Fruit fly (Drosophila melanogaster) whole organism, embryonic: Measurements from ENCODE around the gene CG46434.

Source experiments
- BtbVII ChIP-seq: fragments of 200-800 bp; sonication (Bioruptor generic); optimal IDR thresholded peaks from 3 replicates; lab custom pipeline; 2017; ENCODE audit warnings: missing biosample characterization, mild to moderate bottlenecking, missing genetic modification characterization
- CG10366 ChIP-seq: fragments of 200-800 bp; sonication (Bioruptor generic); IDR thresholded peaks from 2 replicates; pipeline ENCODE4 v1.3.6; 2022; ENCODE audit warnings: missing biosample characterization, missing genetic modification characterization
- CG10431 ChIP-seq: fragments of 200-800 bp; sonication (Bioruptor generic); optimal IDR thresholded peaks from 3 replicates; lab custom pipeline; 2018; ENCODE audit warnings: missing biosample characterization, mild to moderate bottlenecking, missing genetic modification characterization
- CG12659 ChIP-seq: fragments of 200-800 bp; sonication (Bioruptor generic); optimal IDR thresholded peaks from 3 replicates; lab custom pipeline; 2017; ENCODE audit warnings: mild to moderate bottlenecking, missing biosample characterization, missing genetic modification reagents, missing genetic modification characterization
- CG14860 ChIP-seq: fragments of 200-800 bp; sonication (Bioruptor generic); IDR thresholded peaks from 3 replicates; pipeline ENCODE4 v1.3.6; 2022; ENCODE audit warnings: missing biosample characterization, missing genetic modification characterization; ENCODE audit not compliant: partially characterized antibody
- CG15011 ChIP-seq: fragments of 200-800 bp; sonication (Bioruptor generic); optimal IDR thresholded peaks from 3 replicates; lab custom pipeline; 2018; ENCODE audit warnings: missing biosample characterization, mild to moderate bottlenecking, missing genetic modification characterization
- CG15269 ChIP-seq: fragments of 200-800 bp; sonication (Bioruptor generic); optimal IDR thresholded peaks from 2 replicates; lab custom pipeline; 2018; ENCODE audit warnings: missing biosample characterization, mild to moderate bottlenecking, missing genetic modification characterization, moderate library complexity
- CG17359 ChIP-seq: fragments of 200-800 bp; sonication (Bioruptor generic); optimal IDR thresholded peaks from 3 replicates; lab custom pipeline; 2018; ENCODE audit warnings: missing biosample characterization, mild to moderate bottlenecking, missing genetic modification characterization, moderate library complexity
- CG17385 ChIP-seq: fragments of 200-800 bp; sonication (Bioruptor generic); optimal IDR thresholded peaks from 3 replicates; lab custom pipeline; 2018; ENCODE audit warnings: missing biosample characterization, mild to moderate bottlenecking, missing genetic modification characterization
- CG1792 ChIP-seq: fragments of 200-800 bp; sonication (Bioruptor generic); optimal IDR thresholded peaks from 2 replicates; lab custom pipeline; 2016; ENCODE audit warnings: missing biosample characterization, missing genetic modification characterization
- CG18476 ChIP-seq: fragments of 200-800 bp; sonication (Bioruptor generic); optimal IDR thresholded peaks from 2 replicates; lab custom pipeline; 2016; ENCODE audit warnings: missing biosample characterization, mild to moderate bottlenecking, missing genetic modification characterization
- CG2120 ChIP-seq: fragments of 200-800 bp; sonication (Bioruptor generic); optimal IDR thresholded peaks from 3 replicates; lab custom pipeline; 2016; ENCODE audit warnings: missing biosample characterization, missing genetic modification characterization
- CG2129 ChIP-seq: fragments of 200-800 bp; sonication (Bioruptor generic); IDR thresholded peaks from 2 replicates; pipeline ENCODE4 v1.3.6; 2022; ENCODE audit warnings: missing biosample characterization, missing genetic modification characterization; ENCODE audit not compliant: partially characterized antibody
- CG31224 ChIP-seq: fragments of 200-800 bp; sonication (Bioruptor generic); IDR thresholded peaks from 2 replicates; pipeline ENCODE4 v1.3.6; 2022; ENCODE audit warnings: missing biosample characterization, missing genetic modification characterization
- CG4424 ChIP-seq: fragments of 200-800 bp; sonication (Bioruptor generic); optimal IDR thresholded peaks from 3 replicates; lab custom pipeline; 2016; ENCODE audit warnings: missing biosample characterization, missing genetic modification characterization
- CG5245 ChIP-seq: fragments of 200-800 bp; sonication (Bioruptor generic); optimal IDR thresholded peaks from 3 replicates; lab custom pipeline; 2016; ENCODE audit warnings: missing biosample characterization, missing genetic modification characterization
- CG7745 ChIP-seq: fragments of 200-800 bp; sonication (Bioruptor generic); optimal IDR thresholded peaks from 2 replicates; lab custom pipeline; 2018; ENCODE audit warnings: missing biosample characterization, mild to moderate bottlenecking, missing genetic modification characterization, moderate library complexity
- Dfd ChIP-seq, 2 experiments: fragments of >200 bp; optimal IDR thresholded peaks; 2 replicates each; lab custom pipeline; 2017; ENCODE audit warnings: missing biosample characterization in 2 of 2, missing genetic modification characterization in 2 of 2
- Dll ChIP-seq: fragments of 200-800 bp; sonication (Bioruptor generic); IDR thresholded peaks from 4 replicates; pipeline ENCODE4 v1.3.6; 2022; ENCODE audit warnings: missing biosample characterization, missing genetic modification characterization; ENCODE audit not compliant: partially characterized antibody
- E2f1 ChIP-seq: fragments of 200-800 bp; sonication (Bioruptor generic); IDR thresholded peaks from 2 replicates; pipeline ENCODE4 v1.3.6; 2022; ENCODE audit warnings: missing biosample characterization, missing genetic modification characterization
- Hr51 ChIP-seq, 2 experiments: fragments of 200-800 bp; sonication (Bioruptor generic); optimal IDR thresholded peaks; 2 replicates in 1 of 2; 3 replicates in 1 of 2; lab custom pipeline; 2016 to 2018; ENCODE audit warnings: missing biosample characterization in 2 of 2, missing genetic modification characterization in 2 of 2, mild to moderate bottlenecking in 1 of 2, moderate library complexity in 1 of 2
- Lim3 ChIP-seq: fragments of 200-800 bp; sonication (Bioruptor generic); IDR thresholded peaks from 2 replicates; pipeline ENCODE4 v1.3.6; 2022; ENCODE audit warnings: missing biosample characterization, missing genetic modification characterization
- Max ChIP-seq: fragments of 200-800 bp; sonication (Bioruptor generic); optimal IDR thresholded peaks from 2 replicates; lab custom pipeline; 2016; ENCODE audit warnings: missing biosample characterization, mild to moderate bottlenecking, missing genetic modification characterization
- Nf-YC ChIP-seq: fragments of 200-800 bp; optimal IDR thresholded peaks from 3 replicates; lab custom pipeline; 2019; ENCODE audit warnings: missing biosample characterization, mild to moderate bottlenecking, missing genetic modification characterization, moderate library complexity
- Six4 ChIP-seq: fragments of 200-800 bp; sonication (Bioruptor generic); optimal IDR thresholded peaks from 2 replicates; lab custom pipeline; 2016; ENCODE audit warnings: missing biosample characterization, missing genetic modification characterization
- Xbp1 ChIP-seq: fragments of 200-800 bp; sonication (Bioruptor generic); optimal IDR thresholded peaks from 3 replicates; lab custom pipeline; 2016; ENCODE audit warnings: missing biosample characterization, mild to moderate bottlenecking, missing genetic modification characterization
- YL-1 ChIP-seq: fragments of 200-800 bp; sonication (Bioruptor generic); optimal IDR thresholded peaks from 3 replicates; lab custom pipeline; 2017; ENCODE audit warnings: missing biosample characterization, mild to moderate bottlenecking, missing genetic modification characterization
- amos ChIP-seq: fragments of 200-800 bp; sonication (Bioruptor generic); IDR thresholded peaks from 2 replicates; pipeline ENCODE4 v1.3.6; 2022; ENCODE audit warnings: missing biosample characterization, missing genetic modification characterization; ENCODE audit not compliant: partially characterized antibody
- cato ChIP-seq: fragments of 200-800 bp; sonication (Bioruptor generic); optimal IDR thresholded peaks from 2 replicates; lab custom pipeline; 2016; ENCODE audit warnings: missing biosample characterization, missing genetic modification characterization, borderline replicate concordance
- crp ChIP-seq, 2 experiments: fragments of 200-800 bp; sonication (Bioruptor generic); optimal IDR thresholded peaks; 2 replicates in 1 of 2; 3 replicates in 1 of 2; lab custom pipeline; 2017; ENCODE audit warnings: missing biosample characterization in 2 of 2, missing genetic modification characterization in 2 of 2, mild to moderate bottlenecking in 1 of 2, moderate library complexity in 1 of 2
- dan ChIP-seq: fragments of 200-800 bp; sonication (Bioruptor generic); IDR thresholded peaks from 2 replicates; pipeline ENCODE4 v1.3.6; 2022; ENCODE audit warnings: missing biosample characterization, missing genetic modification characterization
- dm ChIP-seq: fragments of 200-800 bp; sonication (Bioruptor generic); optimal IDR thresholded peaks from 3 replicates; lab custom pipeline; 2016; ENCODE audit warnings: missing biosample characterization, missing genetic modification characterization
- dysf ChIP-seq: fragments of 200-800 bp; sonication (Bioruptor generic); IDR thresholded peaks from 3 replicates; pipeline ENCODE4 v1.3.6; 2022; ENCODE audit warnings: missing biosample characterization, missing genetic modification characterization
- fru ChIP-seq: fragments of >200 bp; optimal IDR thresholded peaks from 2 replicates; lab custom pipeline; 2017
- jigr1 ChIP-seq: fragments of 200-800 bp; sonication (Bioruptor generic); IDR thresholded peaks from 3 replicates; pipeline ENCODE4 v1.3.6; 2022; ENCODE audit warnings: missing biosample characterization, missing genetic modification characterization
- lmd ChIP-seq: fragments of 200-800 bp; sonication (Bioruptor generic); IDR thresholded peaks from 2 replicates; pipeline ENCODE4 v1.3.6; 2022; ENCODE audit warnings: missing biosample characterization, missing genetic modification characterization
- mam ChIP-seq: fragments of 200-800 bp; sonication (Bioruptor generic); optimal IDR thresholded peaks from 3 replicates; lab custom pipeline; 2016; ENCODE audit warnings: missing biosample characterization, missing genetic modification characterization
- nmo ChIP-seq: fragments of 200-800 bp; sonication (Bioruptor generic); optimal IDR thresholded peaks from 2 replicates; lab custom pipeline; 2018; ENCODE audit warnings: missing biosample characterization, mild to moderate bottlenecking, missing genetic modification characterization, moderate library complexity
- onecut ChIP-seq: fragments of 200-800 bp; sonication (Bioruptor generic); IDR thresholded peaks from 2 replicates; pipeline ENCODE4 v1.3.6; 2022; ENCODE audit warnings: missing biosample characterization, missing genetic modification characterization
- org-1 ChIP-seq: fragments of 200-800 bp; sonication (Bioruptor generic); optimal IDR thresholded peaks from 2 replicates; lab custom pipeline; 2017; ENCODE audit warnings: missing biosample characterization, missing genetic modification characterization
- pfk ChIP-seq: fragments of 200-800 bp; sonication (Bioruptor generic); optimal IDR thresholded peaks from 2 replicates; lab custom pipeline; 2018; ENCODE audit warnings: missing biosample characterization, mild to moderate bottlenecking, missing genetic modification characterization, moderate library complexity
- pzg ChIP-seq: fragments of 200-800 bp; sonication (Bioruptor generic); optimal IDR thresholded peaks from 3 replicates; lab custom pipeline; 2018; ENCODE audit warnings: missing biosample characterization, mild to moderate bottlenecking, missing genetic modification characterization, moderate library complexity
- rib ChIP-seq: fragments of 200-800 bp; sonication (Bioruptor generic); IDR thresholded peaks from 2 replicates; pipeline ENCODE4 v1.3.6; 2022; ENCODE audit warnings: missing biosample characterization, missing genetic modification characterization
- ro ChIP-seq: fragments of 200-800 bp; sonication (Bioruptor generic); IDR thresholded peaks from 2 replicates; pipeline ENCODE4 v1.3.6; 2022; ENCODE audit warnings: missing biosample characterization, missing genetic modification characterization
- salm ChIP-seq: fragments of 200-800 bp; sonication (Bioruptor generic); optimal IDR thresholded peaks from 2 replicates; lab custom pipeline; 2018; ENCODE audit warnings: missing biosample characterization, mild to moderate bottlenecking, missing genetic modification characterization
- slp2 ChIP-seq: fragments of 200-800 bp; sonication (Bioruptor generic); optimal IDR thresholded peaks from 2 replicates; lab custom pipeline; 2016; ENCODE audit warnings: missing biosample characterization, missing genetic modification characterization
- sqz ChIP-seq: fragments of 200-800 bp; sonication (Bioruptor generic); optimal IDR thresholded peaks from 3 replicates; lab custom pipeline; 2018; ENCODE audit warnings: missing biosample characterization, mild to moderate bottlenecking, missing genetic modification characterization
- stwl ChIP-seq: fragments of 200-800 bp; sonication (Bioruptor generic); optimal IDR thresholded peaks from 3 replicates; lab custom pipeline; 2018; ENCODE audit warnings: missing biosample characterization, mild to moderate bottlenecking, missing genetic modification characterization, moderate library complexity
- tap ChIP-seq: fragments of 200-800 bp; optimal IDR thresholded peaks from 3 replicates; lab custom pipeline; 2019; ENCODE audit warnings: missing biosample characterization, mild to moderate bottlenecking, missing genetic modification characterization, moderate library complexity
- tgo ChIP-seq: fragments of 200-800 bp; sonication (Bioruptor generic); IDR thresholded peaks from 3 replicates; pipeline ENCODE4 v1.3.6; 2022; ENCODE audit warnings: missing biosample characterization, missing genetic modification characterization
- zen2 ChIP-seq: fragments of 200-800 bp; sonication (Bioruptor generic); IDR thresholded peaks from 3 replicates; pipeline ENCODE4 v1.3.6; 2022; ENCODE audit warnings: missing biosample characterization, missing genetic modification characterization; ENCODE audit not compliant: partially characterized antibody
- zfh1 ChIP-seq: fragments of 200-800 bp; sonication (Bioruptor generic); IDR thresholded peaks from 3 replicates; pipeline ENCODE4 v1.3.6; 2022; ENCODE audit warnings: missing biosample characterization, missing genetic modification characterization

CG46434 gene

dm6 chr3L:19561745-19562144 lies 17.7 kb upstream of the CG46434 start:
- TF ChIP-seq CG1792 (GFP tag; lab: Kevin White, UChicago): no peak
- no peak for TF ChIP-seq CG12659
- peak; percentile 25 for TF ChIP-seq CG15269 (tag; lab: Kevin White, UChicago)
- TF ChIP-seq slp2 (GFP tag; lab: Kevin White, UChicago): no peak
- TF ChIP-seq onecut (GFP tag; lab: Robert Waterston, UW): no peak
- peak; percentile 10 for TF ChIP-seq BtbVII
- TF ChIP-seq dan: no peak
- no peak for TF ChIP-seq CG2129 (GFP tag; lab: Robert Waterston, UW)
- no peak for TF ChIP-seq YL-1 (GFP tag; lab: Kevin White, UChicago)
- TF ChIP-seq dm (GFP tag; lab: Kevin White, UChicago): no peak
- TF ChIP-seq Xbp1 (GFP tag; lab: Kevin White, UChicago): no peak
- TF ChIP-seq amos (GFP tag; lab: Robert Waterston, UW): no peak
- no peak for TF ChIP-seq CG18476 (GFP tag; lab: Kevin White, UChicago)
- no peak for TF ChIP-seq jigr1 (GFP tag; lab: Robert Waterston, UW)
- peak; percentile 6 for TF ChIP-seq sqz (GFP tag; lab: Kevin White, UChicago)
- TF ChIP-seq CG7745 (tag; lab: Kevin White, UChicago): no peak
- no peak for TF ChIP-seq fru (lab: Kevin White, UChicago)
- no peak for TF ChIP-seq rib
- no peak for TF ChIP-seq Max (GFP tag; lab: Kevin White, UChicago)
- no peak for TF ChIP-seq pfk
- no peak for TF ChIP-seq stwl (tag; lab: Kevin White, UChicago)
- TF ChIP-seq salm (tag; lab: Kevin White, UChicago): no peak
- TF ChIP-seq CG10431 (GFP tag; lab: Kevin White, UChicago): no peak
- no peak for TF ChIP-seq CG5245 (GFP tag; lab: Kevin White, UChicago)
- TF ChIP-seq CG10366 (GFP tag; lab: Robert Waterston, UW): no peak
- TF ChIP-seq lmd (GFP tag; lab: Robert Waterston, UW): no peak
- TF ChIP-seq crp (GFP tag; optimal IDR thresholded peaks at IDR 0.05; lab: Kevin White, UChicago): no peak
- TF ChIP-seq zen2 (GFP tag; lab: Robert Waterston, UW): no peak
- TF ChIP-seq Dll (GFP tag; lab: Robert Waterston, UW): no peak
- TF ChIP-seq mam (GFP tag; lab: Kevin White, UChicago): peak; percentile 32
- no peak for TF ChIP-seq CG14860 (GFP tag; lab: Robert Waterston, UW)
- TF ChIP-seq org-1 (GFP tag; lab: Kevin White, UChicago): peak; percentile 13
- TF ChIP-seq CG15011 (GFP tag; lab: Kevin White, UChicago): peak; percentile 42
- TF ChIP-seq pzg (GFP tag; lab: Kevin White, UChicago): no peak
- no peak for TF ChIP-seq CG4424 (GFP tag; lab: Kevin White, UChicago)
- TF ChIP-seq ro (GFP tag; lab: Robert Waterston, UW): no peak
- no peak for TF ChIP-seq Dfd (GFP tag; optimal IDR thresholded peaks at IDR 0.05; lab: Kevin White, UChicago)
- TF ChIP-seq tap: no peak
- no peak for TF ChIP-seq CG31224
- no peak for TF ChIP-seq tgo
- peak; percentile 6 for TF ChIP-seq CG17385 (GFP tag; lab: Kevin White, UChicago)
- TF ChIP-seq CG2120 (GFP tag; lab: Kevin White, UChicago): peak; percentile 76
- TF ChIP-seq Hr51 (GFP tag; optimal IDR thresholded peaks at IDR 0.05; lab: Kevin White, UChicago): peak in 1 of 2 experiments; percentile 58
- no peak for TF ChIP-seq E2f1 (GFP tag; lab: Robert Waterston, UW)
- TF ChIP-seq zfh1 (GFP tag; lab: Robert Waterston, UW): no peak
- no peak for TF ChIP-seq dysf (GFP tag; lab: Robert Waterston, UW)
- no peak for TF ChIP-seq Lim3
- no peak for TF ChIP-seq nmo (GFP tag; lab: Kevin White, UChicago)
- TF ChIP-seq cato (GFP tag; lab: Kevin White, UChicago): no peak
- TF ChIP-seq CG17359: peak; percentile 52
- no peak for TF ChIP-seq Six4 (GFP tag; lab: Kevin White, UChicago)
- no peak for TF ChIP-seq Nf-YC (tag; lab: Kevin White, UChicago)
